Worm (Caenorhabditis elegans) whole organism, mixed stage, embryonic: ENCODE data around the gene ugt-58.
A peak's percentile ranks its signal among the peaks of the same experiment; 100 is the strongest.

Experiments
- M03D4.4 ChIP-seq: sonication (generic microtip); optimal IDR thresholded peaks from 2 replicates; lab custom pipeline; 2017; ENCODE audit warnings: mild to moderate bottlenecking, missing genetic modification characterization, missing compliant biosample characterization
- bed-3 ChIP-seq: fragments of 200-800 bp; sonication (Bioruptor generic); optimal IDR thresholded peaks from 3 replicates; lab custom pipeline; 2018; ENCODE audit warnings: mild to moderate bottlenecking, missing genetic modification characterization, moderate library complexity, missing compliant biosample characterization
- blmp-1 ChIP-seq: fragments of 150-350 bp; optimal IDR thresholded peaks from 2 replicates; lab custom pipeline; 2014; ENCODE audit warnings: missing biosample characterization, missing genetic modification characterization
- ceh-43 ChIP-seq: fragments of 200-800 bp; sonication (Bioruptor generic); optimal IDR thresholded peaks from 2 replicates; lab custom pipeline; 2018; ENCODE audit warnings: mild to moderate bottlenecking, missing genetic modification characterization, moderate library complexity, missing compliant biosample characterization
- ceh-83 ChIP-seq: fragments of 200-800 bp; sonication (Bioruptor generic); optimal IDR thresholded peaks from 2 replicates; lab custom pipeline; 2018; ENCODE audit warnings: mild to moderate bottlenecking, missing genetic modification characterization, missing compliant biosample characterization
- ces-1 ChIP-seq: fragments of 150-350 bp; optimal IDR thresholded peaks from 2 replicates; lab custom pipeline; 2014; ENCODE audit warnings: missing biosample characterization, missing genetic modification reagents, missing genetic modification characterization
- cnd-1 ChIP-seq: fragments of 200-800 bp; sonication (Bioruptor generic); optimal IDR thresholded peaks from 2 replicates; lab custom pipeline; 2018; ENCODE audit warnings: mild to moderate bottlenecking, missing genetic modification characterization, missing compliant biosample characterization
- drap-1 ChIP-seq: fragments of 200-800 bp; sonication (Bioruptor generic); optimal IDR thresholded peaks from 3 replicates; lab custom pipeline; 2018; ENCODE audit warnings: mild to moderate bottlenecking, missing genetic modification characterization, missing compliant biosample characterization
- elt-1 ChIP-seq: sonication (generic microtip); optimal IDR thresholded peaks from 2 replicates; lab custom pipeline; 2017; ENCODE audit warnings: missing genetic modification characterization, mild to moderate bottlenecking, missing compliant biosample characterization, antibody characterized with exemption, moderate library complexity, borderline replicate concordance; ENCODE audit not compliant: insufficient read depth
- flh-1 ChIP-seq: fragments of 200-800 bp; sonication (Bioruptor generic); optimal IDR thresholded peaks from 2 replicates; lab custom pipeline; 2018; ENCODE audit warnings: mild to moderate bottlenecking, missing genetic modification characterization, moderate library complexity, missing compliant biosample characterization
- ham-2 ChIP-seq: fragments of 200-800 bp; sonication (Bioruptor generic); optimal IDR thresholded peaks from 2 replicates; lab custom pipeline; 2018; ENCODE audit warnings: mild to moderate bottlenecking, missing genetic modification characterization, missing compliant biosample characterization
- hlh-1 ChIP-seq: fragments of 150-350 bp; optimal IDR thresholded peaks from 2 replicates; lab custom pipeline; 2014; ENCODE audit warnings: missing biosample characterization, missing genetic modification reagents, missing genetic modification characterization
- lin-13 ChIP-seq: fragments of 150-350 bp; optimal IDR thresholded peaks from 2 replicates; lab custom pipeline; 2014; ENCODE audit warnings: missing biosample characterization, missing genetic modification characterization
- lin-32 ChIP-seq: fragments of 200-800 bp; sonication (Bioruptor generic); optimal IDR thresholded peaks from 2 replicates; lab custom pipeline; 2018; ENCODE audit warnings: mild to moderate bottlenecking, missing genetic modification characterization, missing compliant biosample characterization
- lsy-2 ChIP-seq: fragments of 150-350 bp; optimal IDR thresholded peaks from 2 replicates; lab custom pipeline; 2014; ENCODE audit warnings: missing biosample characterization, missing genetic modification characterization
- mab-5 ChIP-seq: fragments of 150-350 bp; optimal IDR thresholded peaks from 2 replicates; lab custom pipeline; 2014; ENCODE audit warnings: missing biosample characterization, missing genetic modification characterization
- mep-1 ChIP-seq: fragments of 150-350 bp; optimal IDR thresholded peaks from 2 replicates; lab custom pipeline; 2017; ENCODE audit warnings: missing biosample characterization, missing genetic modification reagents, missing genetic modification characterization, inconsistent platforms
- mls-2 ChIP-seq: sonication (generic microtip); optimal IDR thresholded peaks from 2 replicates; lab custom pipeline; 2016; ENCODE audit warnings: mild to moderate bottlenecking, missing genetic modification characterization, moderate library complexity, missing compliant biosample characterization
- nhr-2 ChIP-seq: fragments of 150-350 bp; optimal IDR thresholded peaks from 2 replicates; lab custom pipeline; 2014; ENCODE audit warnings: missing biosample characterization, missing genetic modification characterization
- nhr-237 ChIP-seq: fragments of 150-350 bp; optimal IDR thresholded peaks from 2 replicates; lab custom pipeline; 2014; ENCODE audit warnings: missing biosample characterization, missing genetic modification characterization
- nhr-28 ChIP-seq: fragments of 150-350 bp; optimal IDR thresholded peaks from 2 replicates; lab custom pipeline; 2014; ENCODE audit warnings: missing biosample characterization, missing genetic modification characterization
- nhr-76 ChIP-seq: sonication (generic microtip); optimal IDR thresholded peaks from 2 replicates; lab custom pipeline; 2017; ENCODE audit warnings: missing biosample characterization, missing genetic modification characterization
- pha-4 ChIP-seq: fragments of 150-350 bp; optimal IDR thresholded peaks from 2 replicates; lab custom pipeline; 2018; ENCODE audit warnings: missing biosample characterization, missing genetic modification reagents, missing genetic modification characterization
- sem-2 ChIP-seq: fragments of 200-800 bp; sonication (Bioruptor generic); optimal IDR thresholded peaks from 2 replicates; lab custom pipeline; 2018; ENCODE audit warnings: mild to moderate bottlenecking, missing genetic modification characterization, missing compliant biosample characterization
- snpc-4 ChIP-seq: fragments of 150-350 bp; optimal IDR thresholded peaks from 2 replicates; lab custom pipeline; 2014; ENCODE audit warnings: missing biosample characterization, missing genetic modification characterization
- sptf-1 ChIP-seq: sonication (generic microtip); optimal IDR thresholded peaks from 2 replicates; lab custom pipeline; 2017; ENCODE audit warnings: mild to moderate bottlenecking, missing genetic modification characterization, moderate library complexity, missing compliant biosample characterization
- tbx-8 ChIP-seq: fragments of 200-800 bp; sonication (Bioruptor generic); optimal IDR thresholded peaks from 2 replicates; lab custom pipeline; 2018; ENCODE audit warnings: mild to moderate bottlenecking, missing genetic modification characterization, moderate library complexity, missing compliant biosample characterization
- unc-120 ChIP-seq: sonication (generic microtip); optimal IDR thresholded peaks from 2 replicates; lab custom pipeline; 2017; ENCODE audit warnings: missing genetic modification characterization, missing compliant biosample characterization; ENCODE audit not compliant: poor library complexity, severe bottlenecking
- unc-39 ChIP-seq: fragments of 150-350 bp; optimal IDR thresholded peaks from 2 replicates; lab custom pipeline; 2014; ENCODE audit warnings: missing biosample characterization, missing genetic modification characterization
- unc-62 ChIP-seq: fragments of 150-350 bp; optimal IDR thresholded peaks from 2 replicates; lab custom pipeline; 2014; ENCODE audit warnings: missing biosample characterization, missing genetic modification reagents, missing genetic modification characterization
- ztf-11 ChIP-seq: fragments of 150-350 bp; optimal IDR thresholded peaks from 2 replicates; lab custom pipeline; 2014; ENCODE audit warnings: missing biosample characterization, missing genetic modification characterization

The ugt-58 gene

ce11 chrII:9576707-9577106 is 9.9 kb downstream of the ugt-58 start:
- TF ChIP-seq sptf-1: no peak
- no peak for TF ChIP-seq lin-32 (GFP tag; lab: Kevin White, UChicago)
- TF ChIP-seq mls-2: no peak
- TF ChIP-seq ces-1: no peak
- no peak for TF ChIP-seq unc-39 (tag; lab: Kevin White, UChicago)
- no peak for TF ChIP-seq ceh-83
- no peak for TF ChIP-seq blmp-1 (tag; lab: Kevin White, UChicago)
- no peak for TF ChIP-seq drap-1 (GFP tag; lab: Kevin White, UChicago)
- TF ChIP-seq unc-120 (tag; lab: Kevin White, UChicago): no peak
- TF ChIP-seq ztf-11: no peak
- TF ChIP-seq bed-3 (GFP tag; lab: Kevin White, UChicago): no peak
- no peak for TF ChIP-seq pha-4 (tag; lab: Kevin White, UChicago)

ce11 chrII:9575670-9576069 is 10.9 kb downstream of the ugt-58 start, which contains the start of gene exc-7:
Gene exc-7, plus strand, starts transcription at chrII:9575970.
- no peak for TF ChIP-seq tbx-8 (GFP tag; lab: Kevin White, UChicago)
- TF ChIP-seq elt-1 (tag; lab: Kevin White, UChicago): no peak
- TF ChIP-seq ztf-11: no peak
- no peak for TF ChIP-seq unc-39 (tag; lab: Kevin White, UChicago)
- TF ChIP-seq nhr-28 (tag; lab: Kevin White, UChicago): no peak
- no peak for TF ChIP-seq hlh-1 (tag; lab: Kevin White, UChicago)
- no peak for TF ChIP-seq nhr-76 (tag; lab: Kevin White, UChicago)
- no peak for TF ChIP-seq unc-62 (GFP tag; lab: Kevin White, UChicago)
- TF ChIP-seq ceh-43 (GFP tag; lab: Kevin White, UChicago): no peak
- TF ChIP-seq drap-1 (GFP tag; lab: Kevin White, UChicago): no peak
- no peak for TF ChIP-seq sptf-1
- no peak for TF ChIP-seq nhr-2
- no peak for TF ChIP-seq ham-2 (GFP tag; lab: Kevin White, UChicago)
- no peak for TF ChIP-seq mep-1 (tag; lab: Kevin White, UChicago)
- no peak for TF ChIP-seq nhr-237 (tag; lab: Kevin White, UChicago)

ce11 chrII:9574406-9574805 is 12.2 kb downstream of the ugt-58 start:
- TF ChIP-seq nhr-237 (tag; lab: Kevin White, UChicago): no peak
- peak; percentile 77 for TF ChIP-seq ceh-43 (GFP tag; lab: Kevin White, UChicago)
- peak; percentile 59 for TF ChIP-seq mls-2
- peak; percentile 13 for TF ChIP-seq drap-1 (GFP tag; lab: Kevin White, UChicago)
- no peak for TF ChIP-seq nhr-2
- TF ChIP-seq sptf-1: peak; percentile 69
- TF ChIP-seq ham-2 (GFP tag; lab: Kevin White, UChicago): peak; percentile 12

- TF ChIP-seq blmp-1 (tag; lab: Kevin White, UChicago) (peak; percentile 22), lin-13 (no peak)
Measured at ce11 chrII:9573412-9573811, 13.2 kb downstream of the ugt-58 start.

- peak; percentile 85 for TF ChIP-seq bed-3 (GFP tag; lab: Kevin White, UChicago)
- TF ChIP-seq nhr-237 (tag; lab: Kevin White, UChicago): no peak
- peak; percentile 94 for TF ChIP-seq M03D4.4 (tag; lab: Kevin White, UChicago)
- peak; percentile 90 for TF ChIP-seq ceh-43 (GFP tag; lab: Kevin White, UChicago)
- peak; percentile 95 for TF ChIP-seq sptf-1
- TF ChIP-seq flh-1 (GFP tag; lab: Kevin White, UChicago): peak; percentile 79
- TF ChIP-seq pha-4 (tag; lab: Kevin White, UChicago): no peak
- TF ChIP-seq hlh-1 (tag; lab: Kevin White, UChicago): peak; percentile 23
- peak; percentile 84 for TF ChIP-seq unc-120 (tag; lab: Kevin White, UChicago)
- no peak for TF ChIP-seq nhr-76 (tag; lab: Kevin White, UChicago)
- peak; percentile 22 for TF ChIP-seq ztf-11
- TF ChIP-seq sem-2 (GFP tag; lab: Kevin White, UChicago): peak; percentile 90
- peak; percentile 6 for TF ChIP-seq mep-1 (tag; lab: Kevin White, UChicago)
- no peak for TF ChIP-seq lsy-2
- TF ChIP-seq cnd-1: peak; percentile 93
- peak; percentile 91 for TF ChIP-seq ceh-83
- peak; percentile 95 for TF ChIP-seq mls-2
- TF ChIP-seq nhr-28 (tag; lab: Kevin White, UChicago): no peak
- no peak for TF ChIP-seq nhr-2
- no peak for TF ChIP-seq snpc-4 (tag; lab: Kevin White, UChicago)
- peak; percentile 21 for TF ChIP-seq ces-1
- TF ChIP-seq drap-1 (GFP tag; lab: Kevin White, UChicago): peak; percentile 92
- peak; percentile 17 for TF ChIP-seq unc-62 (GFP tag; lab: Kevin White, UChicago)
- TF ChIP-seq ham-2 (GFP tag; lab: Kevin White, UChicago): peak; percentile 75
- no peak for TF ChIP-seq elt-1 (tag; lab: Kevin White, UChicago)
- peak; percentile 57 for TF ChIP-seq unc-39 (tag; lab: Kevin White, UChicago)
- TF ChIP-seq lin-32 (GFP tag; lab: Kevin White, UChicago): peak; percentile 86
- no peak for TF ChIP-seq mab-5 (tag; lab: Kevin White, UChicago)
- peak; percentile 85 for TF ChIP-seq tbx-8 (GFP tag; lab: Kevin White, UChicago)
Measured at ce11 chrII:9566045-9566444, 20.5 kb downstream of the ugt-58 start.
